Worm (Caenorhabditis elegans): ENCODE data around the gene T23G7.3.

DNA sequence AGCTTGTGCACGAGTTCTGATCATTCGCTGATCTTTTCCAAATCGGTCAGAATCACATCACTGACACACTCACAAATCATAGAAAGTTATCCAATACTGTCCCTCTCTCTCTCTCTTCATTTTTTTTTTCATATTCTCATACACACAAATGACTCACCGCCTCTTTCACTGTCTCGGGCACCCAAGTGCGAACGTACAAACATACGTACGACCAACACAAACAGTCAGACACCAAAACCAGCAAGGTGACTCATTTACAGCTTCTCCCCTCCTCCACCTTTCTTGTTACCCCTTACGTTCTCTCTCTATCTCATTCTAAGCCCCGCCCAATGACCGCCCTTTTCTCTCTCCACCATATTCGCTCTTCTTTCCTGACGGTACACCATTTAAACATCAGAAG lies 40.7 kb downstream of the T23G7.3 start:
- TF ChIP-seq egl-27 (tag; optimal IDR thresholded peaks at IDR 0.05) (no peak), ceh-82 (tag; optimal IDR thresholded peaks at IDR 0.05) (no peak), snpc-4 (tag; optimal IDR thresholded peaks at IDR 0.05) (no peak), rbr-2 (tag; optimal IDR thresholded peaks at IDR 0.05) (no peak), mdl-1 (tag; optimal IDR thresholded peaks at IDR 0.05) (peak in 1 of 2 experiments; percentile 37), fkh-10 (GFP tag; optimal IDR thresholded peaks at IDR 0.05) (no peak), ama-1 (optimal IDR thresholded peaks at IDR 0.05) (peak; percentile 27), daf-12 (tag; optimal IDR thresholded peaks at IDR 0.05) (no peak), aly-2 (tag; optimal IDR thresholded peaks at IDR 0.05) (no peak), lsy-2 (tag; optimal IDR thresholded peaks at IDR 0.05) (peak in 1 of 2 experiments; percentile 24)
